Fruit fly (Drosophila melanogaster) whole organism, adult: Measurements from ENCODE around the gene CSN1b.

ENCODE experiments used
- CG11617 ChIP-seq: fragments of 200-800 bp; sonication (Bioruptor generic); optimal IDR thresholded peaks from 2 replicates; lab custom pipeline; 2017; ENCODE audit warnings: mild to moderate bottlenecking, missing biosample characterization, missing genetic modification reagents, missing genetic modification characterization
- CG12768 ChIP-seq: fragments of 200-800 bp; sonication (Bioruptor generic); optimal IDR thresholded peaks from 2 replicates; lab custom pipeline; 2017; ENCODE audit warnings: missing biosample characterization, missing genetic modification characterization, mild to moderate bottlenecking, moderate library complexity, missing genetic modification reagents
- CG14711 ChIP-seq: fragments of 200-800 bp; sonication (Bioruptor generic); optimal IDR thresholded peaks from 2 replicates; lab custom pipeline; 2018; ENCODE audit warnings: missing biosample characterization, mild to moderate bottlenecking, missing genetic modification characterization, moderate library complexity
- CG1620 ChIP-seq: fragments of 200-800 bp; sonication (Bioruptor generic); optimal IDR thresholded peaks from 2 replicates; lab custom pipeline; 2016; ENCODE audit warnings: missing biosample characterization, missing genetic modification characterization
- CG7101 ChIP-seq: fragments of 200-800 bp; sonication (Bioruptor generic); optimal IDR thresholded peaks from 2 replicates; lab custom pipeline; 2018; ENCODE audit warnings: missing biosample characterization, mild to moderate bottlenecking, missing genetic modification characterization, moderate library complexity
- Crg-1 ChIP-seq: fragments of 200-800 bp; sonication (Bioruptor generic); optimal IDR thresholded peaks from 2 replicates; lab custom pipeline; 2016; ENCODE audit warnings: missing biosample characterization, missing genetic modification characterization
- Mnt ChIP-seq: fragments of 200-800 bp; sonication (Bioruptor generic); optimal IDR thresholded peaks from 2 replicates; lab custom pipeline; 2016; ENCODE audit warnings: missing biosample characterization, mild to moderate bottlenecking, missing genetic modification characterization
- cic ChIP-seq: fragments of 200-800 bp; sonication (Bioruptor generic); optimal IDR thresholded peaks from 2 replicates; lab custom pipeline; 2017; ENCODE audit warnings: missing biosample characterization, mild to moderate bottlenecking, missing genetic modification characterization, moderate library complexity
- cnc ChIP-seq, 2 experiments: fragments of >200 bp; optimal IDR thresholded peaks; 2 replicates each; lab custom pipeline; 2017
- kay ChIP-seq: fragments of 200-800 bp; sonication (Bioruptor generic); peaks from one replicate; lab custom pipeline; 2016; ENCODE audit warnings: missing biosample characterization, missing genetic modification characterization, borderline replicate concordance
- pad ChIP-seq: fragments of 200-800 bp; sonication (Bioruptor generic); optimal IDR thresholded peaks from 3 replicates; lab custom pipeline; 2017; ENCODE audit warnings: missing biosample characterization, missing genetic modification characterization, mild to moderate bottlenecking, moderate library complexity, missing genetic modification reagents
- toe ChIP-seq: fragments of 200-800 bp; sonication (Bioruptor generic); optimal IDR thresholded peaks from 2 replicates; lab custom pipeline; 2016; ENCODE audit warnings: missing biosample characterization, missing genetic modification characterization

dm6 chr3L:18920219-18920618, 15.5 kb upstream of the CSN1b start, which contains the start of gene CG18223:
- TF ChIP-seq kay (GFP tag; lab: Kevin White, UChicago) (no peak), toe (GFP tag; lab: Kevin White, UChicago) (no peak), CG7101 (tag; lab: Kevin White, UChicago) (no peak), cic (GFP tag; lab: Kevin White, UChicago) (no peak), Crg-1 (GFP tag; lab: Kevin White, UChicago) (no peak), pad (GFP tag; lab: Kevin White, UChicago) (no peak), CG14711 (tag; lab: Kevin White, UChicago) (no peak), CG11617 (GFP tag; lab: Kevin White, UChicago) (no peak), cnc (optimal IDR thresholded peaks at IDR 0.05; lab: Kevin White, UChicago) (no peak), CG1620 (GFP tag; lab: Kevin White, UChicago) (no peak), CG12768 (GFP tag; lab: Kevin White, UChicago) (no peak), Mnt (GFP tag; lab: Kevin White, UChicago) (no peak)
